Worm (Caenorhabditis elegans): ENCODE measurements around the gene srh-46.

ce11 chrV:11290888-11291287 is 11.8 kb downstream of the srh-46 start, which contains the start of gene C03E10.1:
- TF ChIP-seq dmd-4 (tag; optimal IDR thresholded peaks at IDR 0.05) (no peak), lin-39 (tag; optimal IDR thresholded peaks at IDR 0.05) (no peak), nhr-237 (tag; optimal IDR thresholded peaks at IDR 0.05) (no peak), gmeb-1 (tag; optimal IDR thresholded peaks at IDR 0.05) (no peak), mdl-1 (tag; optimal IDR thresholded peaks at IDR 0.05) (no peak), skn-1 (tag; optimal IDR thresholded peaks at IDR 0.05) (no peak), snpc-4 (tag; optimal IDR thresholded peaks at IDR 0.05) (no peak), zag-1 (tag; optimal IDR thresholded peaks at IDR 0.05) (no peak), Y55F3AM.14 (GFP tag; optimal IDR thresholded peaks at IDR 0.05) (no peak), unc-55 (GFP tag; optimal IDR thresholded peaks at IDR 0.05) (no peak), egl-27 (tag; optimal IDR thresholded peaks at IDR 0.05) (no peak)

Data from whole organism, L2 larva.